Worm (Caenorhabditis elegans): ENCODE data around the gene srt-17.

The srt-17 gene

ce11 chrV:655823-656222 lies 31.0 kb upstream of the srt-17 start, which contains the start of gene srh-245:
TSS of gene srh-245 (minus strand) at chrV:655923.
- TF ChIP-seq scrt-1 (GFP tag; IDR thresholded peaks at IDR 0.05) (no peak), tbx-11 (GFP tag; IDR thresholded peaks at IDR 0.05) (no peak), pes-1 (GFP tag; IDR thresholded peaks at IDR 0.05) (no peak), ceh-13 (GFP tag; optimal IDR thresholded peaks at IDR 0.05) (no peak), aly-1 (tag; optimal IDR thresholded peaks at IDR 0.05) (no peak), F13C5.2 (tag; optimal IDR thresholded peaks at IDR 0.05) (no peak), flt-1 (GFP tag; IDR thresholded peaks at IDR 0.05) (no peak), tbx-37 (GFP tag; conservative IDR thresholded peaks at IDR 0.05) (no peak), tra-4 (tag; optimal IDR thresholded peaks at IDR 0.05) (no peak), ceh-36 (tag; optimal IDR thresholded peaks at IDR 0.05) (no peak), ets-7 (tag; optimal IDR thresholded peaks at IDR 0.05) (no peak), sea-1 (GFP tag; conservative IDR thresholded peaks at IDR 0.05) (no peak), hmg-4 (GFP tag; optimal IDR thresholded peaks at IDR 0.05) (no peak), B0310.2 (tag; optimal IDR thresholded peaks at IDR 0.05) (no peak), ama-1 (optimal IDR thresholded peaks at IDR 0.05) (no peak), hnd-1 (tag; optimal IDR thresholded peaks at IDR 0.05) (no peak), hmbx-1 (tag; optimal IDR thresholded peaks at IDR 0.05) (no peak)

ce11 chrV:654402-654801 lies 29.6 kb upstream of the srt-17 start, which contains the start of gene srj-6:
TSS of gene srj-6 (minus strand) at chrV:654502.
- TF ChIP-seq hnd-1 (tag; optimal IDR thresholded peaks at IDR 0.05) (no peak), tbx-37 (GFP tag; conservative IDR thresholded peaks at IDR 0.05) (no peak), ets-7 (tag; optimal IDR thresholded peaks at IDR 0.05) (no peak), flt-1 (GFP tag; IDR thresholded peaks at IDR 0.05) (no peak), aly-1 (tag; optimal IDR thresholded peaks at IDR 0.05) (no peak), F13C5.2 (tag; optimal IDR thresholded peaks at IDR 0.05) (no peak), sea-1 (GFP tag; conservative IDR thresholded peaks at IDR 0.05) (no peak), ceh-13 (GFP tag; optimal IDR thresholded peaks at IDR 0.05) (no peak), tra-4 (tag; optimal IDR thresholded peaks at IDR 0.05) (no peak), tbx-11 (GFP tag; IDR thresholded peaks at IDR 0.05) (no peak), ama-1 (optimal IDR thresholded peaks at IDR 0.05) (no peak), ceh-36 (tag; optimal IDR thresholded peaks at IDR 0.05) (no peak), hmg-4 (GFP tag; optimal IDR thresholded peaks at IDR 0.05) (no peak), scrt-1 (GFP tag; IDR thresholded peaks at IDR 0.05) (no peak), pes-1 (GFP tag; IDR thresholded peaks at IDR 0.05) (no peak), hmbx-1 (tag; optimal IDR thresholded peaks at IDR 0.05) (no peak)

- TF ChIP-seq ama-1 (optimal IDR thresholded peaks at IDR 0.05) (no peak), sea-1 (GFP tag; conservative IDR thresholded peaks at IDR 0.05) (no peak), tra-4 (tag; optimal IDR thresholded peaks at IDR 0.05) (no peak), pes-1 (GFP tag; IDR thresholded peaks at IDR 0.05) (no peak), tbx-11 (GFP tag; IDR thresholded peaks at IDR 0.05) (no peak), hmg-4 (GFP tag; optimal IDR thresholded peaks at IDR 0.05) (no peak), B0310.2 (tag; optimal IDR thresholded peaks at IDR 0.05) (no peak), hmbx-1 (tag; optimal IDR thresholded peaks at IDR 0.05) (no peak), tbx-37 (GFP tag; conservative IDR thresholded peaks at IDR 0.05) (no peak)
Measured at ce11 chrV:652940-653339, 28.1 kb upstream of the srt-17 start, which contains the start of gene srj-5. TSS of gene srj-5 (minus strand) at chrV:653040.

DNA sequence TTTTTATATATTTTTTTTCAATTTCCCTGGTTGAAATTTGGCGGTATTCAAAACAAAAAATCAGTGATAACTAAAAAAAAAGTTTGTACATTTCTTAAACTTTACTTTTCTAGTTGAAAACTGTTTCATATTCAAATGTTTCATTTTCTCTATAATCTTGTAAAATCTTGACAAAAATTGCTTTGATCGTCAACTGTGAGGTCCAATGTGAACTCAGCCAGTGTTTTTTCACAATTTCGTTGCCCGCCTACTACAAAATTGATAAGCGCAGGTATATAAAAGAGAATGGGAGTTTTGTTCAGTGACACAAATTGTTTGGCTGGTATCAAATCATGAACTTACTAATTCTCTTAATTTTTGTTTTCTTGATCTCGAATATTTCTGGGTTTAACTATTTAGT lies 22.1 kb upstream of the srt-17 start, which contains the start of gene ugt-42:
Gene ugt-42 (plus strand): TSS at position 301 of the 400 bp plus-strand sequence.
- TF ChIP-seq tra-4 (tag; optimal IDR thresholded peaks at IDR 0.05) (no peak), hnd-1 (tag; optimal IDR thresholded peaks at IDR 0.05) (no peak), F13C5.2 (tag; optimal IDR thresholded peaks at IDR 0.05) (no peak), tbx-11 (GFP tag; IDR thresholded peaks at IDR 0.05) (no peak), aly-1 (tag; optimal IDR thresholded peaks at IDR 0.05) (no peak), hmbx-1 (tag; optimal IDR thresholded peaks at IDR 0.05) (no peak), ama-1 (optimal IDR thresholded peaks at IDR 0.05) (no peak), ceh-36 (tag; optimal IDR thresholded peaks at IDR 0.05) (no peak), tbx-37 (GFP tag; conservative IDR thresholded peaks at IDR 0.05) (no peak), ceh-13 (GFP tag; optimal IDR thresholded peaks at IDR 0.05) (no peak), ets-7 (tag; optimal IDR thresholded peaks at IDR 0.05) (no peak), scrt-1 (GFP tag; IDR thresholded peaks at IDR 0.05) (no peak), hmg-4 (GFP tag; optimal IDR thresholded peaks at IDR 0.05) (no peak), B0310.2 (tag; optimal IDR thresholded peaks at IDR 0.05) (no peak), sea-1 (GFP tag; conservative IDR thresholded peaks at IDR 0.05) (no peak), flt-1 (GFP tag; IDR thresholded peaks at IDR 0.05) (no peak), pes-1 (GFP tag; IDR thresholded peaks at IDR 0.05) (no peak)

DNA sequence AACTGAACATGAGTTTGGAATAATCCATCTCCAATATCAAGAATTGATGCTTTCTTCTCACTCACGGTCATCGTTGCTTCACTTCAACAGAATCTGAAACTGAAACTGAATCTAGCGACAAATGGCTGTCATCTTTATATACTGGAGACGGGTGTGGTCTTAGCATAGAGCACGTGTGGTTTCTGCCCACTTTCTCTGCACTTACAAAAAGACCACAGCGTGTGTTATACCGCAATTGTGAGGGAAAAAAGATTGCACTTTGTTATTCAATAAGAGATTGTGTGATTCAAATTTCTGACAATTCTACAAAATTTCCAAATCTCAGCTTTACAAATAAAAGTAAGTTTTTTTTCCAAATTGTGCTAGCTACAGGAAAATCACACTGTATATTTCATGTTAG lies 21.3 kb upstream of the srt-17 start, which contains the start of gene F48G7.12:
Gene F48G7.12 (minus strand): TSS at position 101 of the 400 bp plus-strand sequence.
- no peak for TF ChIP-seq aly-1 (tag; optimal IDR thresholded peaks at IDR 0.05)
- TF ChIP-seq hnd-1 (tag; optimal IDR thresholded peaks at IDR 0.05), result no peak
- TF ChIP-seq scrt-1 (GFP tag; IDR thresholded peaks at IDR 0.05), result no peak
- TF ChIP-seq tra-4 (tag; optimal IDR thresholded peaks at IDR 0.05), result no peak
- no peak for TF ChIP-seq ets-7 (tag; optimal IDR thresholded peaks at IDR 0.05)
- TF ChIP-seq ama-1 (optimal IDR thresholded peaks at IDR 0.05), result no peak
- TF ChIP-seq ceh-36 (tag; optimal IDR thresholded peaks at IDR 0.05), result no peak
- TF ChIP-seq tbx-11 (GFP tag; IDR thresholded peaks at IDR 0.05), result no peak
- no peak for TF ChIP-seq hmg-4 (GFP tag; optimal IDR thresholded peaks at IDR 0.05)
- TF ChIP-seq tbx-37 (GFP tag; conservative IDR thresholded peaks at IDR 0.05), result no peak
- TF ChIP-seq pes-1 (GFP tag; IDR thresholded peaks at IDR 0.05), result no peak
- no peak for TF ChIP-seq hmbx-1 (tag; optimal IDR thresholded peaks at IDR 0.05)
- TF ChIP-seq sea-1 (GFP tag; conservative IDR thresholded peaks at IDR 0.05), result no peak
- TF ChIP-seq B0310.2 (tag; optimal IDR thresholded peaks at IDR 0.05), result no peak

DNA sequence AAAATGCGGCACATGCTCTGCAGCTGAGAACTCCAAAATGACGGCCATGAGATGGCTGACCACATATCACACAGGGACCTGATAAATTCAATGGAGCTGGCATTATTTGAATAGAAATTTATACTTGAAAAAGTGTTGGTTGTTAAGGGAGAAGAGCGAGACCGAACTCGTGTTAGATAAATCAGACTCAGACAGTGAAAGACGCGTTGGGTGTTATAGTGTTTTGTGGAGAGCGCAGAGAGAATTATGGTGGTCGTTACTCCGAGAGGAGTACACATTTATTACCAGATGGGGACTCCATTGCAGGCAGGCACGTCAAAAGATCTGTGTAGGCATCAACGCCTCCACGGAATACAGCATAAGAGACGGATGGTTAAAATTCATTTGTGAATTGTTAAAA lies 17.9 kb upstream of the srt-17 start, which contains the start of gene nhr-190:
Gene nhr-190 (minus strand): TSS at position 175 of the 400 bp plus-strand sequence.
- no peak for TF ChIP-seq sea-1 (GFP tag; conservative IDR thresholded peaks at IDR 0.05)
- TF ChIP-seq ama-1 (optimal IDR thresholded peaks at IDR 0.05), result no peak
- TF ChIP-seq ceh-13 (GFP tag; optimal IDR thresholded peaks at IDR 0.05), result no peak
- no peak for TF ChIP-seq hmbx-1 (tag; optimal IDR thresholded peaks at IDR 0.05)
- no peak for TF ChIP-seq tbx-37 (GFP tag; conservative IDR thresholded peaks at IDR 0.05)
- no peak for TF ChIP-seq B0310.2 (tag; optimal IDR thresholded peaks at IDR 0.05)

DNA sequence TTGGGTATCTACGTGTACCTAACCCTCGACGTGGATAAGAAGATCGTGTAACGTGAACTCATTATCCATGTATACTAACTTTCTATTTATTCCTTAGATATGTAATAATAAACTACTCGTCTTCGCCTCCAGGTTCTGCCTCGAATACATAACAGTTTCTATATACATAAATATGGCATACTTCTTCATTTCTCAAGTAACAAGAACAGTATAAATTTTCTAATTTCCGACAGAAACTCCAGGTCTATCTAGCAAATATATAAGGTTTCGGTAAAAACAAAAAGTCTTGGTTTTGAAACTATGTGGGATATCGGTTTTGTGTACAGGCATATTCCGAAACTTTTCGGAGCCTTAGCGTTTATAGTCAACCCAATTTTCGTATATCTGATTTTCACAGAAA lies 13.5 kb upstream of the srt-17 start, which contains the start of gene srj-37:
Gene srj-37 (plus strand): TSS at position 301 of the 400 bp plus-strand sequence.
- TF ChIP-seq flt-1 (GFP tag; IDR thresholded peaks at IDR 0.05), result no peak
- TF ChIP-seq tra-4 (tag; optimal IDR thresholded peaks at IDR 0.05), result no peak
- TF ChIP-seq ceh-13 (GFP tag; optimal IDR thresholded peaks at IDR 0.05), result no peak
- TF ChIP-seq hmbx-1 (tag; optimal IDR thresholded peaks at IDR 0.05), result no peak
- no peak for TF ChIP-seq scrt-1 (GFP tag; IDR thresholded peaks at IDR 0.05)
- TF ChIP-seq ceh-36 (tag; optimal IDR thresholded peaks at IDR 0.05), result no peak
- TF ChIP-seq tbx-37 (GFP tag; conservative IDR thresholded peaks at IDR 0.05), result no peak
- no peak for TF ChIP-seq F13C5.2 (tag; optimal IDR thresholded peaks at IDR 0.05)
- no peak for TF ChIP-seq hnd-1 (tag; optimal IDR thresholded peaks at IDR 0.05)
- no peak for TF ChIP-seq sea-1 (GFP tag; conservative IDR thresholded peaks at IDR 0.05)
- no peak for TF ChIP-seq ets-7 (tag; optimal IDR thresholded peaks at IDR 0.05)
- TF ChIP-seq tbx-11 (GFP tag; IDR thresholded peaks at IDR 0.05), result no peak
- no peak for TF ChIP-seq hmg-4 (GFP tag; optimal IDR thresholded peaks at IDR 0.05)
- no peak for TF ChIP-seq pes-1 (GFP tag; IDR thresholded peaks at IDR 0.05)
- TF ChIP-seq B0310.2 (tag; optimal IDR thresholded peaks at IDR 0.05), result no peak
- TF ChIP-seq aly-1 (tag; optimal IDR thresholded peaks at IDR 0.05), result no peak
- TF ChIP-seq ama-1 (optimal IDR thresholded peaks at IDR 0.05), result no peak
